Worm (Caenorhabditis elegans) whole organism, young adult: ENCODE results near the gene T01C3.11.

ENCODE experiments used
- Y53F4B.3 ChIP-seq: fragments of 200-800 bp; sonication (Bioruptor generic); IDR thresholded peaks from 2 replicates; pipeline ENCODE4 v1.3.6; 2022; ENCODE audit warnings: missing genetic modification reagents, missing genetic modification characterization, missing compliant biosample characterization
- ama-1 ChIP-seq, 3 experiments: fragments of 150-350 bp in 1 of 3; sonication (generic microtip) in 2 of 3; optimal IDR thresholded peaks; 2 replicates each; lab custom pipeline; 2014 to 2018; ENCODE audit warnings: missing biosample characterization in 2 of 3, missing genetic modification characterization in 2 of 3, missing genetic modification reagents in 2 of 3
- ceh-27 ChIP-seq: fragments of 200-800 bp; sonication (Bioruptor generic); optimal IDR thresholded peaks from 2 replicates; lab custom pipeline; 2018; ENCODE audit warnings: mild to moderate bottlenecking, missing genetic modification characterization, moderate library complexity, missing compliant biosample characterization
- die-1 ChIP-seq: sonication (generic microtip); optimal IDR thresholded peaks from 2 replicates; lab custom pipeline; 2016; ENCODE audit warnings: missing genotype, mild to moderate bottlenecking, missing genetic modification characterization, missing compliant biosample characterization
- ekl-4 ChIP-seq: fragments of 200-800 bp; sonication (Bioruptor generic); IDR thresholded peaks from 2 replicates; pipeline ENCODE4 v1.3.6; 2022; ENCODE audit warnings: missing genetic modification reagents, missing genetic modification characterization, missing compliant biosample characterization
- lin-35 ChIP-seq, 3 experiments: fragments of 150-350 bp in 2 of 3; sonication (generic microtip) in 1 of 3; optimal IDR thresholded peaks; 2 replicates each; lab custom pipeline; 2014 to 2018; ENCODE audit warnings: missing biosample characterization in 3 of 3, missing genetic modification characterization in 3 of 3, missing genetic modification reagents in 3 of 3
- lir-1 ChIP-seq: fragments of 200-800 bp; sonication (Bioruptor generic); conservative IDR thresholded peaks from 2 replicates; pipeline ENCODE4 v1.3.6; 2022; ENCODE audit warnings: missing genetic modification reagents, missing genetic modification characterization, missing compliant biosample characterization
- madf-8 ChIP-seq: fragments of 200-800 bp; sonication (Bioruptor generic); conservative IDR thresholded peaks from 2 replicates; pipeline ENCODE4 v1.3.6; 2022; ENCODE audit warnings: missing genetic modification reagents, missing genetic modification characterization, missing compliant biosample characterization
- mcd-1 ChIP-seq: fragments of 200-800 bp; sonication (Bioruptor generic); IDR thresholded peaks from 2 replicates; pipeline ENCODE4 v1.3.6; 2022; ENCODE audit warnings: missing genetic modification reagents, missing genetic modification characterization, missing compliant biosample characterization
- mel-28 ChIP-seq: sonication (generic microtip); optimal IDR thresholded peaks from 2 replicates; lab custom pipeline; 2016; ENCODE audit warnings: borderline replicate concordance, mild to moderate bottlenecking, missing genetic modification characterization, missing compliant biosample characterization
- unc-62 ChIP-seq: fragments of 150-350 bp; optimal IDR thresholded peaks from 2 replicates; lab custom pipeline; 2014; ENCODE audit warnings: missing biosample characterization, missing genetic modification reagents, missing genetic modification characterization
- ztf-3 ChIP-seq: fragments of 200-800 bp; sonication (Bioruptor generic); optimal IDR thresholded peaks from 2 replicates; lab custom pipeline; 2018; ENCODE audit warnings: mild to moderate bottlenecking, missing genetic modification characterization, missing compliant biosample characterization

- TF ChIP-seq ama-1 (optimal IDR thresholded peaks at IDR 0.05; lab: Kevin White, UChicago) (no peak), ama-1 (GFP tag; optimal IDR thresholded peaks at IDR 0.05; lab: Kevin White, UChicago) (peak in 1 of 2 experiments; percentile 49), mcd-1 (GFP tag; lab: Robert Waterston, UW) (no peak), madf-8 (GFP tag; lab: Robert Waterston, UW) (peak; percentile 23; the same call in 1 of the 2 replicates), ceh-27 (GFP tag; lab: Kevin White, UChicago) (no peak), lir-1 (GFP tag; lab: Robert Waterston, UW) (no peak), lin-35 (GFP tag; optimal IDR thresholded peaks at IDR 0.05; lab: Kevin White, UChicago) (no peak), ztf-3 (GFP tag; lab: Kevin White, UChicago) (no peak), mel-28 (tag; lab: Kevin White, UChicago) (no peak), Y53F4B.3 (GFP tag; lab: Robert Waterston, UW) (no peak), ekl-4 (GFP tag; lab: Robert Waterston, UW) (peak; percentile 72), unc-62 (GFP tag; lab: Kevin White, UChicago) (no peak), die-1 (tag; lab: Kevin White, UChicago) (peak; percentile 50)
These were observed 7.8 kb upstream of the T01C3.11 start for ce11 chrV:14991489-14991888.
